Fruit fly (Drosophila melanogaster): Measurements from ENCODE around the gene CG32276.

DNA sequence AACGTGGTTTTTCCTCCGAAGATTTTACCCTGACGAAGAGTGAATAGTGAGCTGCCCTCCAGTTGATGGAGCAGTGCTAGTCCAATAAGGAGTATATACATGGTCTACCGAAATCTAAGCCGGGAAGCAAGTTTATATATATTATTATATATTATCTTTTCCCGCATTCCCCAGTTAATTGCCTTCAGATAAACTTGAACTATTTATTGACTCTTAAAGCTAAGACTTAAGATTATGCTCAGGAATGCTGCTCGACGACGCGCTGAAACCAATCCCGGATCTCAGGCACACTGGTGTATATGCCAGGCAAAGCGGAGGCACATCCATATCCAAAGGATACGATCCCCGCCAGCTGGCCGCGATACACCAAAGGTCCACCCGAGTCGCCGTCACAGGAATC, 6.5 kb upstream of the CG32276 start, which contains the start of gene CG32277:
- TF ChIP-seq CG8478 (optimal IDR thresholded peaks at IDR 0.05), result no peak
- TF ChIP-seq CTCF (optimal IDR thresholded peaks at IDR 0.05), result no peak
